Fruit fly (Drosophila melanogaster) whole organism, embryonic: Measurements from ENCODE around the gene Npc2f.

Experiments used
- B-H1 ChIP-seq: fragments of 200-800 bp; sonication (Bioruptor generic); IDR thresholded peaks from 3 replicates; pipeline ENCODE4 v1.3.6; 2022; ENCODE audit warnings: missing biosample characterization, missing genetic modification characterization
- B-H2 ChIP-seq: fragments of 200-800 bp; sonication (Bioruptor generic); optimal IDR thresholded peaks from 2 replicates; lab custom pipeline; 2018; ENCODE audit warnings: missing biosample characterization, mild to moderate bottlenecking, missing genetic modification characterization
- CG11723 ChIP-seq: fragments of 200-800 bp; sonication (Bioruptor generic); optimal IDR thresholded peaks from 2 replicates; lab custom pipeline; 2017; ENCODE audit warnings: missing biosample characterization, mild to moderate bottlenecking, missing genetic modification characterization
- CG14050 ChIP-seq: fragments of 200-800 bp; sonication (Bioruptor generic); IDR thresholded peaks from 3 replicates; pipeline ENCODE4 v1.3.6; 2022; ENCODE audit warnings: missing biosample characterization, missing genetic modification characterization
- CG14710 ChIP-seq: fragments of 200-800 bp; sonication (Bioruptor generic); optimal IDR thresholded peaks from 3 replicates; lab custom pipeline; 2019; ENCODE audit warnings: missing biosample characterization, mild to moderate bottlenecking, missing genetic modification characterization, moderate library complexity
- CG3163 ChIP-seq: fragments of 200-800 bp; sonication (Bioruptor generic); optimal IDR thresholded peaks from 3 replicates; lab custom pipeline; 2016; ENCODE audit warnings: missing biosample characterization, missing genetic modification characterization
- CG4282 ChIP-seq: fragments of 200-800 bp; sonication (Bioruptor generic); optimal IDR thresholded peaks from 2 replicates; lab custom pipeline; 2016; ENCODE audit warnings: missing biosample characterization, missing genetic modification characterization
- CG6654 ChIP-seq: fragments of 200-800 bp; sonication (Bioruptor generic); optimal IDR thresholded peaks from 2 replicates; lab custom pipeline; 2017; ENCODE audit warnings: missing biosample characterization, mild to moderate bottlenecking, missing genetic modification characterization
- CG6791 ChIP-seq: fragments of 200-800 bp; sonication (Bioruptor generic); IDR thresholded peaks from 3 replicates; pipeline ENCODE4 v1.3.6; 2022; ENCODE audit warnings: missing biosample characterization, missing genetic modification characterization; ENCODE audit not compliant: partially characterized antibody
- CG8944 ChIP-seq: fragments of 200-800 bp; sonication (Bioruptor generic); optimal IDR thresholded peaks from 3 replicates; lab custom pipeline; 2016; ENCODE audit warnings: missing biosample characterization, missing genetic modification characterization
- CG9437 ChIP-seq: fragments of 200-800 bp; sonication (Bioruptor generic); optimal IDR thresholded peaks from 2 replicates; lab custom pipeline; 2018; ENCODE audit warnings: missing biosample characterization, mild to moderate bottlenecking, missing genetic modification characterization
- Dip3 ChIP-seq: fragments of 200-800 bp; sonication (Bioruptor generic); optimal IDR thresholded peaks from 3 replicates; lab custom pipeline; 2016; ENCODE audit warnings: missing biosample characterization, missing genetic modification characterization
- Dll ChIP-seq: fragments of 200-800 bp; sonication (Bioruptor generic); IDR thresholded peaks from 4 replicates; pipeline ENCODE4 v1.3.6; 2022; ENCODE audit warnings: missing biosample characterization, missing genetic modification characterization; ENCODE audit not compliant: partially characterized antibody
- Dp ChIP-seq: fragments of 200-800 bp; sonication (Bioruptor generic); optimal IDR thresholded peaks from 2 replicates; lab custom pipeline; 2018; ENCODE audit warnings: missing biosample characterization, mild to moderate bottlenecking, missing genetic modification characterization, moderate library complexity
- Elba2 ChIP-seq: fragments of 200-800 bp; sonication (Bioruptor generic); optimal IDR thresholded peaks from 3 replicates; lab custom pipeline; 2016; ENCODE audit warnings: missing biosample characterization, missing genetic modification characterization
- Fer3 ChIP-seq: fragments of 200-800 bp; sonication (Bioruptor generic); optimal IDR thresholded peaks from 2 replicates; lab custom pipeline; 2018; ENCODE audit warnings: missing biosample characterization, mild to moderate bottlenecking, missing genetic modification characterization, moderate library complexity
- Hsf ChIP-seq: fragments of 200-800 bp; sonication (Bioruptor generic); optimal IDR thresholded peaks from 3 replicates; lab custom pipeline; 2016; ENCODE audit warnings: missing biosample characterization, missing genetic modification characterization
- Lpt ChIP-seq: fragments of >200 bp; optimal IDR thresholded peaks from 2 replicates; lab custom pipeline; 2018; ENCODE audit warnings: missing biosample characterization, missing genetic modification characterization
- Myb ChIP-seq: fragments of 200-800 bp; sonication (Bioruptor generic); optimal IDR thresholded peaks from 2 replicates; lab custom pipeline; 2016; ENCODE audit warnings: missing biosample characterization, missing genetic modification characterization
- Opbp ChIP-seq: fragments of 200-800 bp; sonication (Bioruptor generic); IDR thresholded peaks from 3 replicates; pipeline ENCODE4 v1.3.6; 2022; ENCODE audit warnings: missing biosample characterization, missing genetic modification characterization; ENCODE audit not compliant: partially characterized antibody
- Scr ChIP-seq: fragments of 200-800 bp; sonication (Bioruptor generic); IDR thresholded peaks from 2 replicates; pipeline ENCODE4 v1.3.6; 2022; ENCODE audit warnings: missing biosample characterization, missing genetic modification characterization; ENCODE audit not compliant: partially characterized antibody
- Sin3A ChIP-seq: fragments of >200 bp; optimal IDR thresholded peaks from 2 replicates; lab custom pipeline; 2018
- YL-1 ChIP-seq: fragments of 200-800 bp; sonication (Bioruptor generic); optimal IDR thresholded peaks from 3 replicates; lab custom pipeline; 2017; ENCODE audit warnings: missing biosample characterization, mild to moderate bottlenecking, missing genetic modification characterization
- abd-A ChIP-seq: fragments of 200-800 bp; sonication (Bioruptor generic); optimal IDR thresholded peaks from 3 replicates; lab custom pipeline; 2019; ENCODE audit warnings: missing biosample characterization, mild to moderate bottlenecking, missing genetic modification characterization, moderate library complexity
- amos ChIP-seq: fragments of 200-800 bp; sonication (Bioruptor generic); IDR thresholded peaks from 2 replicates; pipeline ENCODE4 v1.3.6; 2022; ENCODE audit warnings: missing biosample characterization, missing genetic modification characterization; ENCODE audit not compliant: partially characterized antibody
- bbx ChIP-seq: fragments of 200-800 bp; sonication (Bioruptor generic); IDR thresholded peaks from 2 replicates; pipeline ENCODE4 v1.3.6; 2022; ENCODE audit warnings: missing biosample characterization, missing genetic modification characterization; ENCODE audit not compliant: partially characterized antibody
- cad ChIP-seq: fragments of >200 bp; optimal IDR thresholded peaks from 2 replicates; lab custom pipeline; 2017; ENCODE audit warnings: missing biosample characterization, missing genetic modification characterization
- crp ChIP-seq, 2 experiments: fragments of 200-800 bp; sonication (Bioruptor generic); optimal IDR thresholded peaks; 2 replicates in 1 of 2; 3 replicates in 1 of 2; lab custom pipeline; 2017; ENCODE audit warnings: missing biosample characterization in 2 of 2, missing genetic modification characterization in 2 of 2, mild to moderate bottlenecking in 1 of 2, moderate library complexity in 1 of 2
- dimm ChIP-seq: fragments of 200-800 bp; sonication (Bioruptor generic); IDR thresholded peaks from 2 replicates; pipeline ENCODE4 v1.3.6; 2022; ENCODE audit warnings: missing biosample characterization, missing genetic modification characterization
- dysf ChIP-seq: fragments of 200-800 bp; sonication (Bioruptor generic); IDR thresholded peaks from 3 replicates; pipeline ENCODE4 v1.3.6; 2022; ENCODE audit warnings: missing biosample characterization, missing genetic modification characterization
- fd96Cb ChIP-seq: fragments of 200-800 bp; sonication (Bioruptor generic); optimal IDR thresholded peaks from 2 replicates; lab custom pipeline; 2018; ENCODE audit warnings: missing biosample characterization, mild to moderate bottlenecking, missing genetic modification characterization, moderate library complexity
- fu2 ChIP-seq: fragments of 200-800 bp; sonication (Bioruptor generic); optimal IDR thresholded peaks from 2 replicates; lab custom pipeline; 2016; ENCODE audit warnings: missing biosample characterization, missing genetic modification characterization
- gcm ChIP-seq: fragments of 200-800 bp; sonication (Bioruptor generic); optimal IDR thresholded peaks from 2 replicates; lab custom pipeline; 2019; ENCODE audit warnings: missing biosample characterization, mild to moderate bottlenecking, missing genetic modification characterization, moderate library complexity
- gfzf ChIP-seq: fragments of 200-800 bp; sonication (Bioruptor generic); optimal IDR thresholded peaks from 2 replicates; lab custom pipeline; 2016; ENCODE audit warnings: missing biosample characterization, mild to moderate bottlenecking, missing genetic modification characterization, moderate library complexity
- inv ChIP-seq: fragments of 200-800 bp; sonication (Bioruptor generic); IDR thresholded peaks from 2 replicates; pipeline ENCODE4 v1.3.6; 2022; ENCODE audit warnings: missing biosample characterization, missing genetic modification characterization; ENCODE audit not compliant: partially characterized antibody
- kay ChIP-seq: fragments of 200-800 bp; sonication (Bioruptor generic); optimal IDR thresholded peaks from 2 replicates; lab custom pipeline; 2016; ENCODE audit warnings: missing biosample characterization, missing genetic modification characterization
- ken ChIP-seq: fragments of 200-800 bp; sonication (Bioruptor generic); IDR thresholded peaks from 3 replicates; pipeline ENCODE4 v1.3.6; 2022; ENCODE audit warnings: missing biosample characterization, missing genetic modification characterization
- klu ChIP-seq: fragments of 200-800 bp; sonication (Bioruptor generic); IDR thresholded peaks from 2 replicates; pipeline ENCODE4 v1.3.6; 2022; ENCODE audit warnings: missing biosample characterization, missing genetic modification characterization
- mld ChIP-seq: fragments of 200-800 bp; sonication (Bioruptor generic); IDR thresholded peaks from 3 replicates; pipeline ENCODE4 v1.3.6; 2022; ENCODE audit warnings: missing biosample characterization, missing genetic modification characterization; ENCODE audit not compliant: partially characterized antibody
- odd ChIP-seq: fragments of 200-800 bp; sonication (Bioruptor generic); optimal IDR thresholded peaks from 2 replicates; lab custom pipeline; 2017; ENCODE audit warnings: missing biosample characterization, mild to moderate bottlenecking, missing genetic modification characterization
- pho ChIP-seq: fragments of 200-800 bp; sonication (Bioruptor generic); optimal IDR thresholded peaks from 2 replicates; lab custom pipeline; 2016; ENCODE audit warnings: missing biosample characterization, missing genetic modification characterization
- pros ChIP-seq: fragments of 200-800 bp; sonication (Bioruptor generic); optimal IDR thresholded peaks from 3 replicates; lab custom pipeline; 2019; ENCODE audit warnings: missing biosample characterization, mild to moderate bottlenecking, missing genetic modification characterization, moderate library complexity
- pzg ChIP-seq: fragments of 200-800 bp; sonication (Bioruptor generic); optimal IDR thresholded peaks from 3 replicates; lab custom pipeline; 2018; ENCODE audit warnings: missing biosample characterization, mild to moderate bottlenecking, missing genetic modification characterization, moderate library complexity
- ranshi ChIP-seq: fragments of 200-800 bp; sonication (Bioruptor generic); IDR thresholded peaks from 2 replicates; pipeline ENCODE4 v1.3.6; 2022; ENCODE audit warnings: missing biosample characterization, missing genetic modification characterization
- repo ChIP-seq: fragments of 200-800 bp; sonication (Bioruptor generic); optimal IDR thresholded peaks from 2 replicates; lab custom pipeline; 2016; ENCODE audit warnings: missing biosample characterization, missing genetic modification characterization
- rib ChIP-seq: fragments of 200-800 bp; sonication (Bioruptor generic); IDR thresholded peaks from 2 replicates; pipeline ENCODE4 v1.3.6; 2022; ENCODE audit warnings: missing biosample characterization, missing genetic modification characterization
- sd ChIP-seq: fragments of 200-800 bp; sonication (Bioruptor generic); optimal IDR thresholded peaks from 3 replicates; lab custom pipeline; 2018; ENCODE audit warnings: missing biosample characterization, mild to moderate bottlenecking, missing genetic modification characterization, moderate library complexity
- sens ChIP-seq: fragments of 200-800 bp; sonication (Bioruptor generic); peaks from one replicate; lab custom pipeline; 2016; ENCODE audit warnings: missing biosample characterization, missing genetic modification characterization
- sna ChIP-seq: fragments of 200-800 bp; sonication (Bioruptor generic); IDR thresholded peaks from 2 replicates; pipeline ENCODE4 v1.3.6; 2022; ENCODE audit warnings: missing biosample characterization, missing genetic modification characterization; ENCODE audit not compliant: partially characterized antibody
- ttk ChIP-seq: fragments of 200-800 bp; sonication (Bioruptor generic); IDR thresholded peaks from 2 replicates; pipeline ENCODE4 v2.1.2; 2022; ENCODE audit warnings: missing biosample characterization, missing genetic modification characterization
- zfh2 ChIP-seq: fragments of 200-800 bp; sonication (Bioruptor generic); optimal IDR thresholded peaks from 2 replicates; lab custom pipeline; 2016; ENCODE audit warnings: missing biosample characterization, missing genetic modification characterization

Gene Npc2f

DNA sequence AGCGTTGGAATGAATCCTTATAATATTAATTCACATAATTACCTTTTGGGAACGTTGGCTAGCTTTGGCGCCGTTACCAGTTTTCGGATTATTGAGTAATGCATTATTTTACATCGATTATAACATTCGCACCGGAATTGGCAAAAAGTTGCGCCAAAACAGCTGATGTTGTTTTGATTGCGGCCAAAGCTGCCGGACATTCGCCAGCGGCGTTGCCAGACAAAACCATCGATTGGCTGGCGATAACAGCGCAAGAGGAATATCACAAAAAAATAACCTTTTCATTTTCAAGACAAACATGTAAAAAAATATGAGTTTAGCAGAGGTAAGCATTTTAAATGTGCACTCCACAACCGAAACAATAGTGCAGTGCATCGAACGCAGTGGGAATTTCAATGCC is 7.6 kb upstream of the Npc2f start, which contains the start of the genes GatB and Tsc1 (continued):
- TF ChIP-seq sens (GFP tag; lab: Kevin White, UChicago) (peak; percentile 6), CG14050 (no peak), abd-A (no peak), fd96Cb (tag; lab: Kevin White, UChicago) (no peak), YL-1 (GFP tag; lab: Kevin White, UChicago) (peak; percentile 36), pho (GFP tag; lab: Kevin White, UChicago) (no peak), ranshi (GFP tag; lab: Robert Waterston, UW) (no peak), Hsf (no peak), fu2 (no peak), repo (GFP tag; lab: Kevin White, UChicago) (no peak), dimm (GFP tag; lab: Robert Waterston, UW) (no peak), dysf (GFP tag; lab: Robert Waterston, UW) (no peak), CG9437 (no peak), Sin3A (lab: Kevin White, UChicago) (peak; percentile 61), Dip3 (GFP tag; lab: Kevin White, UChicago) (no peak), ken (no peak), CG4282 (GFP tag; lab: Kevin White, UChicago) (no peak), Dp (GFP tag; lab: Kevin White, UChicago) (peak; percentile 65), CG6791 (GFP tag; lab: Robert Waterston, UW) (peak; percentile 56; the same call in 1 of the 3 replicates), rib (0 out of 2 replicates have a peak, but pooled peaks have one; percentile 21), Scr (peak; percentile 37), Lpt (no peak), gcm (GFP tag; lab: Kevin White, UChicago) (no peak), CG14710 (peak; percentile 14), pros (GFP tag; lab: Kevin White, UChicago) (no peak), sd (tag; lab: Kevin White, UChicago) (no peak), zfh2 (GFP tag; lab: Kevin White, UChicago) (no peak), mld (GFP tag; lab: Robert Waterston, UW) (no peak), Elba2 (GFP tag; lab: Kevin White, UChicago) (no peak), odd (GFP tag; lab: Kevin White, UChicago) (no peak), B-H2 (GFP tag; lab: Kevin White, UChicago) (no peak), bbx (GFP tag; lab: Robert Waterston, UW) (peak; percentile 50; the same call in 1 of the 2 replicates), CG6654 (GFP tag; lab: Kevin White, UChicago) (no peak), CG3163 (no peak), cad (GFP tag; lab: Kevin White, UChicago) (no peak), B-H1 (GFP tag; lab: Robert Waterston, UW) (no peak), Dll (GFP tag; lab: Robert Waterston, UW) (0 out of 4 replicates have a peak, but pooled peaks have one; percentile 26), crp (GFP tag; optimal IDR thresholded peaks at IDR 0.05; lab: Kevin White, UChicago) (peak; percentile 67 to 95), pzg (GFP tag; lab: Kevin White, UChicago) (peak; percentile 74), inv (no peak), gfzf (GFP tag; lab: Kevin White, UChicago) (peak; percentile 5), amos (GFP tag; lab: Robert Waterston, UW) (peak; percentile 51), sna (GFP tag; lab: Robert Waterston, UW) (peak; percentile 46; the same call in 1 of the 2 replicates), CG11723 (GFP tag; lab: Kevin White, UChicago) (no peak), Fer3 (no peak), Myb (peak; percentile 19), kay (GFP tag; lab: Kevin White, UChicago) (no peak), Opbp (GFP tag; lab: Robert Waterston, UW) (0 out of 3 replicates have a peak, but pooled peaks have one; percentile 51), CG8944 (no peak), klu (GFP tag; lab: Robert Waterston, UW) (no peak), ttk (GFP tag; lab: Robert Waterston, UW) (no peak)
